Fruit fly (Drosophila melanogaster) whole organism, embryonic: Measurements from ENCODE around the gene MED22.

ENCODE experiments used
- Ada2b ChIP-seq: fragments of 200-800 bp; sonication (Bioruptor generic); IDR thresholded peaks from 2 replicates; pipeline ENCODE4 v1.3.6; 2022; ENCODE audit warnings: missing biosample characterization, missing genetic modification characterization
- Awh ChIP-seq: fragments of 200-800 bp; sonication (Bioruptor generic); IDR thresholded peaks from 2 replicates; pipeline ENCODE4, ENCODE4 v1.3.6; 2022; ENCODE audit warnings: missing biosample characterization, missing genetic modification characterization
- BtbVII ChIP-seq: fragments of 200-800 bp; sonication (Bioruptor generic); optimal IDR thresholded peaks from 3 replicates; lab custom pipeline; 2017; ENCODE audit warnings: missing biosample characterization, mild to moderate bottlenecking, missing genetic modification characterization
- CG11247 ChIP-seq: fragments of 200-800 bp; sonication (Bioruptor generic); IDR thresholded peaks from 2 replicates; pipeline ENCODE4 v1.3.6; 2022; ENCODE audit warnings: missing biosample characterization, missing genetic modification characterization
- CG11504 ChIP-seq: fragments of 200-800 bp; sonication (Bioruptor generic); optimal IDR thresholded peaks from 3 replicates; lab custom pipeline; 2019; ENCODE audit warnings: missing biosample characterization, mild to moderate bottlenecking, missing genetic modification characterization, moderate library complexity
- CG14710 ChIP-seq: fragments of 200-800 bp; sonication (Bioruptor generic); optimal IDR thresholded peaks from 3 replicates; lab custom pipeline; 2019; ENCODE audit warnings: missing biosample characterization, mild to moderate bottlenecking, missing genetic modification characterization, moderate library complexity
- CG15269 ChIP-seq: fragments of 200-800 bp; sonication (Bioruptor generic); optimal IDR thresholded peaks from 2 replicates; lab custom pipeline; 2018; ENCODE audit warnings: missing biosample characterization, mild to moderate bottlenecking, missing genetic modification characterization, moderate library complexity
- CG1602 ChIP-seq: fragments of 200-800 bp; sonication (Bioruptor generic); optimal IDR thresholded peaks from 3 replicates; lab custom pipeline; 2016; ENCODE audit warnings: missing biosample characterization, missing genetic modification characterization
- CG18599 ChIP-seq: fragments of 200-800 bp; sonication (Bioruptor generic); optimal IDR thresholded peaks from 3 replicates; lab custom pipeline; 2017; ENCODE audit warnings: missing biosample characterization, missing genetic modification characterization, mild to moderate bottlenecking, moderate library complexity, missing genetic modification reagents
- CG18619 ChIP-seq: fragments of 200-800 bp; sonication (Bioruptor generic); optimal IDR thresholded peaks from 3 replicates; lab custom pipeline; 2017; ENCODE audit warnings: missing biosample characterization, mild to moderate bottlenecking, missing genetic modification characterization
- CG2889 ChIP-seq: fragments of 200-800 bp; sonication (Bioruptor generic); IDR thresholded peaks from 3 replicates; pipeline ENCODE4 v1.3.6; 2022; ENCODE audit warnings: missing biosample characterization, missing genetic modification characterization
- CG3163 ChIP-seq: fragments of 200-800 bp; sonication (Bioruptor generic); optimal IDR thresholded peaks from 3 replicates; lab custom pipeline; 2016; ENCODE audit warnings: missing biosample characterization, missing genetic modification characterization
- CG4328 ChIP-seq: fragments of 200-800 bp; sonication (Bioruptor generic); optimal IDR thresholded peaks from 3 replicates; lab custom pipeline; 2017; ENCODE audit warnings: missing biosample characterization, missing genetic modification reagents, missing genetic modification characterization
- CG4617 ChIP-seq: fragments of 200-800 bp; sonication (Bioruptor generic); optimal IDR thresholded peaks from 3 replicates; lab custom pipeline; 2016; ENCODE audit warnings: missing biosample characterization, missing genetic modification characterization, borderline replicate concordance
- CG7357 ChIP-seq: fragments of 200-800 bp; sonication (Bioruptor generic); IDR thresholded peaks from 3 replicates; pipeline ENCODE4 v1.3.6; 2022; ENCODE audit warnings: missing biosample characterization, missing genetic modification characterization
- CG9932 ChIP-seq: fragments of 200-800 bp; sonication (Bioruptor generic); IDR thresholded peaks from 2 replicates; pipeline ENCODE4 v1.3.6; 2022; ENCODE audit warnings: missing biosample characterization, missing genetic modification characterization
- Chrac-16 ChIP-seq: fragments of 200-800 bp; sonication (Bioruptor generic); optimal IDR thresholded peaks from 3 replicates; lab custom pipeline; 2016; ENCODE audit warnings: missing biosample characterization, missing genetic modification characterization
- Dad ChIP-seq: fragments of 200-800 bp; sonication (Bioruptor generic); optimal IDR thresholded peaks from 3 replicates; lab custom pipeline; 2016; ENCODE audit warnings: missing biosample characterization, missing genetic modification characterization
- Dbx ChIP-seq: fragments of 200-800 bp; sonication (Bioruptor generic); IDR thresholded peaks from 3 replicates; pipeline ENCODE4 v1.3.6; 2022; ENCODE audit warnings: missing biosample characterization, missing genetic modification characterization
- Dip2 ChIP-seq: fragments of 200-800 bp; sonication (Bioruptor generic); IDR thresholded peaks from 2 replicates; pipeline ENCODE4 v1.3.6; 2022; ENCODE audit warnings: missing biosample characterization, missing genetic modification characterization
- Fer2 ChIP-seq: fragments of 200-800 bp; sonication (Bioruptor generic); optimal IDR thresholded peaks from 2 replicates; lab custom pipeline; 2018; ENCODE audit warnings: missing biosample characterization, mild to moderate bottlenecking, missing genetic modification characterization, moderate library complexity
- H15 ChIP-seq: fragments of 200-800 bp; sonication (Bioruptor generic); IDR thresholded peaks from 3 replicates; pipeline ENCODE4 v1.3.6; 2022; ENCODE audit warnings: missing biosample characterization, missing genetic modification characterization
- H2.0 ChIP-seq: fragments of 200-800 bp; sonication (Bioruptor generic); IDR thresholded peaks from 2 replicates; pipeline ENCODE4 v1.3.6; 2022; ENCODE audit warnings: missing biosample characterization, missing genetic modification characterization
- Lpt ChIP-seq: fragments of >200 bp; optimal IDR thresholded peaks from 2 replicates; lab custom pipeline; 2018; ENCODE audit warnings: missing biosample characterization, missing genetic modification characterization
- MBD-R2 ChIP-seq: fragments of 200-800 bp; sonication (Bioruptor generic); IDR thresholded peaks from 2 replicates; pipeline ENCODE4 v1.3.6; 2022; ENCODE audit warnings: missing biosample characterization, missing genetic modification characterization
- Med ChIP-seq: fragments of 200-800 bp; sonication (Bioruptor generic); peaks from one replicate; lab custom pipeline; 2016; ENCODE audit warnings: missing biosample characterization, missing genetic modification characterization, mild to moderate bottlenecking, inconsistent platforms, moderate library complexity
- Meics ChIP-seq: fragments of 200-800 bp; sonication (Bioruptor generic); optimal IDR thresholded peaks from 2 replicates; lab custom pipeline; 2017; ENCODE audit warnings: missing biosample characterization, mild to moderate bottlenecking, missing genetic modification characterization
- NC2α ChIP-seq: fragments of 200-800 bp; sonication (Bioruptor generic); optimal IDR thresholded peaks from 2 replicates; lab custom pipeline; 2016; ENCODE audit warnings: missing biosample characterization, missing genetic modification characterization
- Optix ChIP-seq: fragments of 200-800 bp; sonication (Bioruptor generic); IDR thresholded peaks from 3 replicates; pipeline ENCODE4 v1.3.6; 2022; ENCODE audit warnings: missing biosample characterization, missing genetic modification characterization
- Ptx1 ChIP-seq: fragments of 200-800 bp; sonication (Bioruptor generic); IDR thresholded peaks from 2 replicates; pipeline ENCODE4 v1.3.6; 2022; ENCODE audit warnings: missing biosample characterization, missing genetic modification characterization
- Sox102F ChIP-seq: fragments of 200-800 bp; sonication (Bioruptor generic); optimal IDR thresholded peaks from 2 replicates; lab custom pipeline; 2018; ENCODE audit warnings: missing biosample characterization, mild to moderate bottlenecking, missing genetic modification characterization, moderate library complexity
- Spps ChIP-seq: fragments of 200-800 bp; sonication (Bioruptor generic); optimal IDR thresholded peaks from 2 replicates; lab custom pipeline; 2018; ENCODE audit warnings: missing biosample characterization, mild to moderate bottlenecking, missing genetic modification characterization
- ase ChIP-seq: fragments of 200-800 bp; sonication (Bioruptor generic); IDR thresholded peaks from 3 replicates; pipeline ENCODE4 v1.3.6; 2022; ENCODE audit warnings: missing biosample characterization, missing genetic modification characterization
- cas ChIP-seq: fragments of 200-800 bp; sonication (Bioruptor generic); IDR thresholded peaks from 2 replicates; pipeline ENCODE4 v1.3.6; 2022; ENCODE audit warnings: missing biosample characterization, missing genetic modification characterization
- cg ChIP-seq: fragments of 200-800 bp; sonication (Bioruptor generic); optimal IDR thresholded peaks from 3 replicates; lab custom pipeline; 2019; ENCODE audit warnings: missing biosample characterization, mild to moderate bottlenecking, missing genetic modification characterization, moderate library complexity
- ci ChIP-seq: fragments of 200-800 bp; sonication (Bioruptor generic); IDR thresholded peaks from 3 replicates; pipeline ENCODE4 v1.3.6; 2022; ENCODE audit warnings: missing biosample characterization, missing genetic modification characterization
- disco-r ChIP-seq: fragments of 200-800 bp; sonication (Bioruptor generic); optimal IDR thresholded peaks from 2 replicates; lab custom pipeline; 2016; ENCODE audit warnings: missing biosample characterization, missing genetic modification characterization
- dysf ChIP-seq: fragments of 200-800 bp; sonication (Bioruptor generic); IDR thresholded peaks from 3 replicates; pipeline ENCODE4 v1.3.6; 2022; ENCODE audit warnings: missing biosample characterization, missing genetic modification characterization
- eve ChIP-seq, 2 experiments: fragments of >200 bp; optimal IDR thresholded peaks; 2 replicates each; lab custom pipeline; 2017; ENCODE audit warnings: missing biosample characterization in 2 of 2, missing genetic modification characterization in 2 of 2
- odd ChIP-seq: fragments of 200-800 bp; sonication (Bioruptor generic); optimal IDR thresholded peaks from 2 replicates; lab custom pipeline; 2017; ENCODE audit warnings: missing biosample characterization, mild to moderate bottlenecking, missing genetic modification characterization
- onecut ChIP-seq: fragments of 200-800 bp; sonication (Bioruptor generic); IDR thresholded peaks from 2 replicates; pipeline ENCODE4 v1.3.6; 2022; ENCODE audit warnings: missing biosample characterization, missing genetic modification characterization
- pan ChIP-seq, 4 experiments: fragments of >200 bp in 3 of 4; fragments of 200-800 bp in 1 of 4; sonication (Bioruptor generic) in 1 of 4; optimal IDR thresholded peaks in 3 of 4; IDR thresholded peaks in 1 of 4; 2 replicates each; pipeline versions ENCODE4 v1.3.6 to Lab custom; 2017 to 2022; ENCODE audit warnings: missing biosample characterization in 2 of 4, missing genetic modification characterization in 2 of 4, mixed read lengths in 1 of 4
- peb ChIP-seq: fragments of 200-800 bp; sonication (Bioruptor generic); IDR thresholded peaks from 2 replicates; pipeline ENCODE4 v1.3.6; 2022; ENCODE audit warnings: missing biosample characterization, missing genetic modification characterization
- row ChIP-seq: fragments of 200-800 bp; sonication (Bioruptor generic); IDR thresholded peaks from 3 replicates; pipeline ENCODE4 v1.3.6; 2022; ENCODE audit warnings: missing biosample characterization, missing genetic modification characterization
- sens ChIP-seq: fragments of 200-800 bp; sonication (Bioruptor generic); peaks from one replicate; lab custom pipeline; 2016; ENCODE audit warnings: missing biosample characterization, missing genetic modification characterization
- slbo ChIP-seq: fragments of 200-800 bp; sonication (Bioruptor generic); IDR thresholded peaks from 2 replicates; pipeline ENCODE4 v1.3.6; 2022; ENCODE audit warnings: missing biosample characterization, missing genetic modification characterization
- so ChIP-seq: fragments of 200-800 bp; sonication (Bioruptor generic); IDR thresholded peaks from 3 replicates; pipeline ENCODE4 v1.3.6; 2022; ENCODE audit warnings: missing biosample characterization, missing genetic modification characterization
- tna ChIP-seq: fragments of 200-800 bp; sonication (Bioruptor generic); IDR thresholded peaks from 2 replicates; pipeline ENCODE4 v1.3.6; 2022; ENCODE audit warnings: missing biosample characterization, missing genetic modification characterization; ENCODE audit not compliant: partially characterized antibody
- ttk ChIP-seq: fragments of 200-800 bp; sonication (Bioruptor generic); IDR thresholded peaks from 2 replicates; pipeline ENCODE4 v2.1.2; 2022; ENCODE audit warnings: missing biosample characterization, missing genetic modification characterization
- wor ChIP-seq: fragments of 200-800 bp; sonication (Bioruptor generic); IDR thresholded peaks from 2 replicates; pipeline ENCODE4 v1.3.6; 2022; ENCODE audit warnings: missing biosample characterization, missing genetic modification characterization

The MED22 gene

dm6 chrX:955873-956272 lies 27.9 kb downstream of the MED22 start (continued):
- TF ChIP-seq H15 (GFP tag; lab: Robert Waterston, UW) (peak; percentile 51; the same call in 1 of the 3 replicates), CG4328 (GFP tag; lab: Kevin White, UChicago) (no peak), Meics (GFP tag; lab: Kevin White, UChicago) (peak; percentile 68), odd (peak; percentile 6), CG9932 (peak; percentile 55), BtbVII (GFP tag; lab: Kevin White, UChicago) (peak; percentile 41), NC2α (GFP tag; lab: Kevin White, UChicago) (no peak), disco-r (GFP tag; lab: Kevin White, UChicago) (no peak), Dad (GFP tag; lab: Kevin White, UChicago) (peak; percentile 3), dysf (GFP tag; lab: Robert Waterston, UW) (peak; percentile 72), Fer2 (peak; percentile 11)

- TF ChIP-seq MBD-R2 (no peak), CG14710 (tag; lab: Kevin White, UChicago) (no peak), Dbx (GFP tag; lab: Robert Waterston, UW) (no peak), Awh (GFP tag; lab: Robert Waterston, UW) (no peak), cg (GFP tag; lab: Kevin White, UChicago) (no peak), Dip2 (GFP tag; lab: Robert Waterston, UW) (no peak), row (GFP tag; lab: Robert Waterston, UW) (peak; percentile 50; the same call in 2 of the 3 replicates), Spps (no peak), CG7357 (GFP tag; lab: Robert Waterston, UW) (no peak), slbo (GFP tag; lab: Robert Waterston, UW) (0 out of 2 replicates have a peak, but pooled peaks have one; percentile 7), CG15269 (tag; lab: Kevin White, UChicago) (no peak), CG1602 (no peak), peb (GFP tag; lab: Robert Waterston, UW) (no peak), H2.0 (no peak), Med (GFP tag; lab: Kevin White, UChicago) (peak; percentile 70), CG18619 (GFP tag; lab: Kevin White, UChicago) (no peak), dysf (GFP tag; lab: Robert Waterston, UW) (peak; percentile 32; the same call in 1 of the 3 replicates), onecut (GFP tag; lab: Robert Waterston, UW) (no peak), wor (no peak), so (GFP tag; lab: Robert Waterston, UW) (no peak), Sox102F (GFP tag; lab: Kevin White, UChicago) (peak; percentile 6), CG18599 (peak; percentile 32), eve (GFP tag; optimal IDR thresholded peaks at IDR 0.05; lab: Kevin White, UChicago) (no peak), ase (GFP tag; lab: Robert Waterston, UW) (no peak), ttk (0 out of 2 replicates have a peak, but pooled peaks have one; percentile 38), Chrac-16 (no peak), Optix (GFP tag; lab: Robert Waterston, UW) (0 out of 3 replicates have a peak, but pooled peaks have one; percentile 6), tna (GFP tag; lab: Robert Waterston, UW) (no peak), CG11504 (tag; lab: Kevin White, UChicago) (peak; percentile 34), Ptx1 (no peak), CG2889 (GFP tag; lab: Robert Waterston, UW) (no peak), CG3163 (no peak), pan (optimal IDR thresholded peaks at IDR 0.05; lab: Kevin White, UChicago) (no peak), pan (GFP tag; optimal IDR thresholded peaks at IDR 0.05 in 1 of 2, IDR thresholded peaks at IDR 0.05 in 1 of 2) (no peak), Ada2b (GFP tag; lab: Robert Waterston, UW) (peak; percentile 25; the same call in 1 of the 2 replicates), CG4617 (GFP tag; lab: Kevin White, UChicago) (no peak), Lpt (GFP tag; lab: Kevin White, UChicago) (no peak), cas (no peak), ci (GFP tag; lab: Robert Waterston, UW) (0 out of 3 replicates have a peak, but pooled peaks have one; percentile 13), CG11247 (GFP tag; lab: Robert Waterston, UW) (no peak), sens (GFP tag; lab: Kevin White, UChicago) (peak; percentile 72)
These were observed 36.1 kb downstream of the MED22 start for dm6 chrX:964012-964411.
